ENCODE assay signal across 1 fruit fly cellular context in the genomic region with DNA sequence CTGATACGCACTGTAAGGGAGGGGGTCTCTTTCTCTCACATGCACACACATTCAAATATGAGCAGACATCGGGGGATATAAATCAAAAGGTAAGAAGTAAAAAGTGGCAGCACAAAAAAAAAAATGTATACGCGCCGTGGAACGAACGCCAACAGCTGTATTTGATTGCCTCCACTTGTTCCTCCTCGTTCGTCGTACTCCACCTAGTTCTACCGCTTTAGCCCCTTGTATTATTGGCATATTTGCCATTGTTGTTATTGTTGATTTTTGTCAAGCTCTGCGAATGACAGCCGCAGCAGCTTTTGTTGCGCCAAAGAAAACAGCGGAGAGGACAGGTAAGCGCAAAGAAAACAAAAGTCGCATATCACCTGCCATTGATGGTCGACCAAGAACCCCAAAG.
TF ChIP-seq lines count a peak whose summit lies in the region.

No protein-coding gene starts in this region.

TF ChIP-seq in whole organism, embryonic, 481 proteins besides CTCF, POLR2A, EP300 and RAD21 (continued from another document):
- no peak for TF ChIP-seq ac (GFP tag; optimal IDR thresholded peaks at IDR 0.05; lab: Kevin White, UChicago)
- no peak for TF ChIP-seq amos (GFP tag; IDR thresholded peaks at IDR 0.05; lab: Robert Waterston, UW; ENCODE audit: partially characterized antibody)
- TF ChIP-seq chinmo (GFP tag; IDR thresholded peaks at IDR 0.05; lab: Robert Waterston, UW; ENCODE audit: partially characterized antibody) = 0 out of 4 replicates have a peak, but pooled peaks have one; percentile 31
- peak; percentile 56 for TF ChIP-seq nau (GFP tag; optimal IDR thresholded peaks at IDR 0.05; lab: Kevin White, UChicago)
- no peak for TF ChIP-seq lola (GFP tag; optimal IDR thresholded peaks at IDR 0.05; lab: Kevin White, UChicago)
- TF ChIP-seq CG7357 (GFP tag; IDR thresholded peaks at IDR 0.05; lab: Robert Waterston, UW) = no peak
- no peak for TF ChIP-seq Usf (GFP tag; optimal IDR thresholded peaks at IDR 0.05; lab: Kevin White, UChicago)
- no peak for TF ChIP-seq B-H2 (GFP tag; optimal IDR thresholded peaks at IDR 0.05; lab: Kevin White, UChicago)
- no peak for TF ChIP-seq ranshi (GFP tag; IDR thresholded peaks at IDR 0.05; lab: Robert Waterston, UW)
- TF ChIP-seq crol (GFP tag; IDR thresholded peaks at IDR 0.05; lab: Robert Waterston, UW) = no peak
- no peak for TF ChIP-seq NC2α (GFP tag; optimal IDR thresholded peaks at IDR 0.05; lab: Kevin White, UChicago)
- 0 out of 2 replicates have a peak, but pooled peaks have one; percentile 23 for TF ChIP-seq Rfx (GFP tag; IDR thresholded peaks at IDR 0.05; lab: Robert Waterston, UW)
- no peak for TF ChIP-seq wdn (GFP tag; IDR thresholded peaks at IDR 0.05; lab: Robert Waterston, UW)
- TF ChIP-seq gfzf (GFP tag; optimal IDR thresholded peaks at IDR 0.05; lab: Kevin White, UChicago) = no peak
- no peak for TF ChIP-seq tio (GFP tag; optimal IDR thresholded peaks at IDR 0.05; lab: Kevin White, UChicago)
- no peak for TF ChIP-seq p53 (GFP tag; optimal IDR thresholded peaks at IDR 0.05; lab: Kevin White, UChicago)
- TF ChIP-seq CG11247 (GFP tag; IDR thresholded peaks at IDR 0.05; lab: Robert Waterston, UW) = no peak
- TF ChIP-seq CkIIα-i1 (GFP tag; IDR thresholded peaks at IDR 0.05; lab: Robert Waterston, UW) = no peak
- TF ChIP-seq Gug (GFP tag; IDR thresholded peaks at IDR 0.05; lab: Robert Waterston, UW) = no peak
- no peak for TF ChIP-seq bsh (GFP tag; optimal IDR thresholded peaks at IDR 0.05; lab: Kevin White, UChicago)
- no peak for TF ChIP-seq Hr39 (optimal IDR thresholded peaks at IDR 0.05; lab: Kevin White, UChicago)
- peak; percentile 19 for TF ChIP-seq CG12769 (tag; optimal IDR thresholded peaks at IDR 0.05; lab: Kevin White, UChicago)
TF ChIP-seq in whole organism, embryonic: peak in this region for 7.
